Fruit fly (Drosophila melanogaster): Measurements from ENCODE around the gene CG17261.

CG17261 gene

dm6 chr2L:3092535-3092934 is 50.2 kb downstream of the CG17261 start:
- TF ChIP-seq psq (optimal IDR thresholded peaks at IDR 0.05) (no peak), Sin3A (optimal IDR thresholded peaks at IDR 0.05) (no peak), Myc (optimal IDR thresholded peaks at IDR 0.05) (no peak), ttk (optimal IDR thresholded peaks at IDR 0.05) (no peak), h (optimal IDR thresholded peaks at IDR 0.05) (no peak), insv (optimal IDR thresholded peaks at IDR 0.05) (no peak)

Data from Kc167 (cell line).